Fruit fly (Drosophila melanogaster) whole organism, embryonic: Measurements from ENCODE around the gene CG2187.

ENCODE experiments used
- CG10267 ChIP-seq: fragments of 200-800 bp; sonication (Bioruptor generic); optimal IDR thresholded peaks from 2 replicates; lab custom pipeline; 2018; ENCODE audit warnings: missing biosample characterization, mild to moderate bottlenecking, missing genetic modification characterization, moderate library complexity
- CG11398 ChIP-seq: fragments of 200-800 bp; sonication (Bioruptor generic); optimal IDR thresholded peaks from 2 replicates; lab custom pipeline; 2016; ENCODE audit warnings: missing biosample characterization, missing genetic modification characterization
- CG11695 ChIP-seq: fragments of 200-800 bp; sonication (Bioruptor generic); IDR thresholded peaks from 3 replicates; pipeline ENCODE4 v1.3.6; 2022; ENCODE audit warnings: missing biosample characterization, missing genetic modification characterization
- CG12744 ChIP-seq: fragments of 200-800 bp; sonication (Bioruptor generic); optimal IDR thresholded peaks from 2 replicates; lab custom pipeline; 2016; ENCODE audit warnings: missing biosample characterization, missing genetic modification characterization
- CG14014 ChIP-seq: fragments of 200-800 bp; sonication (Bioruptor generic); IDR thresholded peaks from 2 replicates; pipeline ENCODE4 v1.3.6; 2022; ENCODE audit warnings: missing biosample characterization, missing genetic modification characterization
- CG15269 ChIP-seq: fragments of 200-800 bp; sonication (Bioruptor generic); optimal IDR thresholded peaks from 2 replicates; lab custom pipeline; 2018; ENCODE audit warnings: missing biosample characterization, mild to moderate bottlenecking, missing genetic modification characterization, moderate library complexity
- CG17186 ChIP-seq: fragments of 200-800 bp; sonication (Bioruptor generic); optimal IDR thresholded peaks from 3 replicates; lab custom pipeline; 2017; ENCODE audit warnings: missing biosample characterization, missing genetic modification reagents, missing genetic modification characterization
- CG17361 ChIP-seq: fragments of 200-800 bp; sonication (Bioruptor generic); IDR thresholded peaks from 3 replicates; pipeline ENCODE4 v1.3.6; 2022; ENCODE audit warnings: missing biosample characterization, missing genetic modification characterization
- CG17829 ChIP-seq: fragments of 200-800 bp; optimal IDR thresholded peaks from 2 replicates; lab custom pipeline; 2019; ENCODE audit warnings: missing biosample characterization, mild to moderate bottlenecking, missing genetic modification characterization, moderate library complexity
- CG2116 ChIP-seq: fragments of 200-800 bp; sonication (Bioruptor generic); optimal IDR thresholded peaks from 3 replicates; lab custom pipeline; 2018; ENCODE audit warnings: missing biosample characterization, mild to moderate bottlenecking, missing genetic modification characterization
- CG2712 ChIP-seq: fragments of 200-800 bp; optimal IDR thresholded peaks from 3 replicates; lab custom pipeline; 2019; ENCODE audit warnings: missing biosample characterization, mild to moderate bottlenecking, missing genetic modification characterization, moderate library complexity
- CG30431 ChIP-seq: fragments of 200-800 bp; sonication (Bioruptor generic); optimal IDR thresholded peaks from 2 replicates; lab custom pipeline; 2017; ENCODE audit warnings: missing biosample characterization, missing genetic modification characterization
- CG3163 ChIP-seq: fragments of 200-800 bp; sonication (Bioruptor generic); optimal IDR thresholded peaks from 3 replicates; lab custom pipeline; 2016; ENCODE audit warnings: missing biosample characterization, missing genetic modification characterization
- CG33213 ChIP-seq: fragments of 200-800 bp; sonication (Bioruptor generic); optimal IDR thresholded peaks from 3 replicates; lab custom pipeline; 2016; ENCODE audit warnings: missing biosample characterization, missing genetic modification characterization
- CG3995 ChIP-seq: fragments of 200-800 bp; sonication (Bioruptor generic); optimal IDR thresholded peaks from 3 replicates; lab custom pipeline; 2016; ENCODE audit warnings: missing biosample characterization, missing genetic modification characterization
- CG4282 ChIP-seq: fragments of 200-800 bp; sonication (Bioruptor generic); optimal IDR thresholded peaks from 2 replicates; lab custom pipeline; 2016; ENCODE audit warnings: missing biosample characterization, missing genetic modification characterization
- CG5180 ChIP-seq: fragments of 200-800 bp; sonication (Bioruptor generic); optimal IDR thresholded peaks from 3 replicates; lab custom pipeline; 2017; ENCODE audit warnings: missing biosample characterization, missing genetic modification characterization, mild to moderate bottlenecking, moderate library complexity, missing genetic modification reagents
- CG6654 ChIP-seq: fragments of 200-800 bp; sonication (Bioruptor generic); optimal IDR thresholded peaks from 2 replicates; lab custom pipeline; 2017; ENCODE audit warnings: missing biosample characterization, mild to moderate bottlenecking, missing genetic modification characterization
- CG7963 ChIP-seq: fragments of 200-800 bp; sonication (Bioruptor generic); IDR thresholded peaks from 3 replicates; pipeline ENCODE4 v1.3.6; 2022; ENCODE audit warnings: missing biosample characterization, missing genetic modification characterization; ENCODE audit not compliant: partially characterized antibody
- CG9437 ChIP-seq: fragments of 200-800 bp; sonication (Bioruptor generic); optimal IDR thresholded peaks from 2 replicates; lab custom pipeline; 2018; ENCODE audit warnings: missing biosample characterization, mild to moderate bottlenecking, missing genetic modification characterization
- Deaf1 ChIP-seq: fragments of 200-800 bp; optimal IDR thresholded peaks from 3 replicates; lab custom pipeline; 2019; ENCODE audit warnings: missing biosample characterization, mild to moderate bottlenecking, missing genetic modification characterization, moderate library complexity
- E2f2 ChIP-seq: fragments of 200-800 bp; sonication (Bioruptor generic); IDR thresholded peaks from 2 replicates; pipeline ENCODE4 v1.3.6; 2022; ENCODE audit warnings: missing biosample characterization, missing genetic modification characterization
- Max ChIP-seq: fragments of 200-800 bp; sonication (Bioruptor generic); optimal IDR thresholded peaks from 2 replicates; lab custom pipeline; 2016; ENCODE audit warnings: missing biosample characterization, mild to moderate bottlenecking, missing genetic modification characterization
- Myb ChIP-seq: fragments of 200-800 bp; sonication (Bioruptor generic); optimal IDR thresholded peaks from 2 replicates; lab custom pipeline; 2016; ENCODE audit warnings: missing biosample characterization, missing genetic modification characterization
- Opbp ChIP-seq: fragments of 200-800 bp; sonication (Bioruptor generic); IDR thresholded peaks from 3 replicates; pipeline ENCODE4 v1.3.6; 2022; ENCODE audit warnings: missing biosample characterization, missing genetic modification characterization; ENCODE audit not compliant: partially characterized antibody
- Sin3A ChIP-seq: fragments of >200 bp; optimal IDR thresholded peaks from 2 replicates; lab custom pipeline; 2018
- Taf1 ChIP-seq: fragments of 200-800 bp; sonication (Bioruptor generic); IDR thresholded peaks from 2 replicates; pipeline ENCODE4 v1.3.6; 2022; ENCODE audit warnings: missing biosample characterization, missing genetic modification characterization
- YL-1 ChIP-seq: fragments of 200-800 bp; sonication (Bioruptor generic); optimal IDR thresholded peaks from 3 replicates; lab custom pipeline; 2017; ENCODE audit warnings: missing biosample characterization, mild to moderate bottlenecking, missing genetic modification characterization
- bigmax ChIP-seq: fragments of 200-800 bp; sonication (Bioruptor generic); optimal IDR thresholded peaks from 2 replicates; lab custom pipeline; 2018; ENCODE audit warnings: missing biosample characterization, mild to moderate bottlenecking, missing genetic modification characterization
- crp ChIP-seq, 2 experiments: fragments of 200-800 bp; sonication (Bioruptor generic); optimal IDR thresholded peaks; 2 replicates in 1 of 2; 3 replicates in 1 of 2; lab custom pipeline; 2017; ENCODE audit warnings: missing biosample characterization in 2 of 2, missing genetic modification characterization in 2 of 2, mild to moderate bottlenecking in 1 of 2, moderate library complexity in 1 of 2
- cwo ChIP-seq: fragments of 200-800 bp; sonication (Bioruptor generic); optimal IDR thresholded peaks from 3 replicates; lab custom pipeline; 2017; ENCODE audit warnings: missing biosample characterization, missing genetic modification characterization, mild to moderate bottlenecking, moderate library complexity, missing genetic modification reagents
- dm ChIP-seq: fragments of 200-800 bp; sonication (Bioruptor generic); optimal IDR thresholded peaks from 3 replicates; lab custom pipeline; 2016; ENCODE audit warnings: missing biosample characterization, missing genetic modification characterization
- dysf ChIP-seq: fragments of 200-800 bp; sonication (Bioruptor generic); IDR thresholded peaks from 3 replicates; pipeline ENCODE4 v1.3.6; 2022; ENCODE audit warnings: missing biosample characterization, missing genetic modification characterization
- en ChIP-seq: fragments of 200-800 bp; sonication (Bioruptor generic); optimal IDR thresholded peaks from 2 replicates; lab custom pipeline; 2016; ENCODE audit warnings: missing biosample characterization, missing genetic modification characterization
- exex ChIP-seq: fragments of 200-800 bp; sonication (Bioruptor generic); optimal IDR thresholded peaks from 4 replicates; lab custom pipeline; 2018; ENCODE audit warnings: missing biosample characterization, mild to moderate bottlenecking, missing genetic modification characterization, moderate library complexity
- ftz-f1 ChIP-seq: fragments of 200-800 bp; sonication (Bioruptor generic); optimal IDR thresholded peaks from 2 replicates; lab custom pipeline; 2016; ENCODE audit warnings: missing biosample characterization, missing genetic modification characterization
- fu2 ChIP-seq: fragments of 200-800 bp; sonication (Bioruptor generic); optimal IDR thresholded peaks from 2 replicates; lab custom pipeline; 2016; ENCODE audit warnings: missing biosample characterization, missing genetic modification characterization
- gcm2 ChIP-seq: fragments of 200-800 bp; sonication (Bioruptor generic); optimal IDR thresholded peaks from 2 replicates; lab custom pipeline; 2016; ENCODE audit warnings: missing biosample characterization, missing genetic modification characterization
- grau ChIP-seq: fragments of 200-800 bp; optimal IDR thresholded peaks from 3 replicates; lab custom pipeline; 2019; ENCODE audit warnings: missing biosample characterization, mild to moderate bottlenecking, missing genetic modification characterization, moderate library complexity
- ham ChIP-seq: fragments of 200-800 bp; sonication (Bioruptor generic); IDR thresholded peaks from 2 replicates; pipeline ENCODE4 v1.3.6; 2022; ENCODE audit warnings: missing biosample characterization, missing genetic modification characterization
- hb ChIP-seq: fragments of 200-800 bp; sonication (Bioruptor generic); IDR thresholded peaks from 3 replicates; pipeline ENCODE4 v1.3.6; 2022; ENCODE audit warnings: missing biosample characterization, missing genetic modification characterization; ENCODE audit not compliant: partially characterized antibody
- hbn ChIP-seq: fragments of 200-800 bp; sonication (Bioruptor generic); IDR thresholded peaks from 2 replicates; pipeline ENCODE4 v1.3.6; 2022; ENCODE audit warnings: missing biosample characterization, missing genetic modification characterization; ENCODE audit not compliant: partially characterized antibody
- nerfin-2 ChIP-seq: fragments of 200-800 bp; sonication (Bioruptor generic); IDR thresholded peaks from 2 replicates; pipeline ENCODE4 v1.3.6; 2022; ENCODE audit warnings: missing biosample characterization, missing genetic modification characterization; ENCODE audit not compliant: partially characterized antibody
- nom ChIP-seq: fragments of 200-800 bp; sonication (Bioruptor generic); optimal IDR thresholded peaks from 2 replicates; lab custom pipeline; 2017; ENCODE audit warnings: missing biosample characterization, missing genetic modification characterization, mild to moderate bottlenecking, moderate library complexity, missing genetic modification reagents
- oc ChIP-seq: fragments of 200-800 bp; sonication (Bioruptor generic); optimal IDR thresholded peaks from 2 replicates; lab custom pipeline; 2018; ENCODE audit warnings: missing biosample characterization, mild to moderate bottlenecking, missing genetic modification characterization, moderate library complexity
- scrt ChIP-seq: fragments of 200-800 bp; sonication (Bioruptor generic); optimal IDR thresholded peaks from 2 replicates; lab custom pipeline; 2018; ENCODE audit warnings: missing biosample characterization, mild to moderate bottlenecking, missing genetic modification characterization, moderate library complexity
- sens ChIP-seq: fragments of 200-800 bp; sonication (Bioruptor generic); peaks from one replicate; lab custom pipeline; 2016; ENCODE audit warnings: missing biosample characterization, missing genetic modification characterization
- sens-2 ChIP-seq: fragments of 200-800 bp; sonication (Bioruptor generic); IDR thresholded peaks from 2 replicates; pipeline ENCODE4 v1.3.6; 2022; ENCODE audit warnings: missing biosample characterization, missing genetic modification characterization
- stwl ChIP-seq: fragments of 200-800 bp; sonication (Bioruptor generic); optimal IDR thresholded peaks from 3 replicates; lab custom pipeline; 2018; ENCODE audit warnings: missing biosample characterization, mild to moderate bottlenecking, missing genetic modification characterization, moderate library complexity
- sug ChIP-seq: fragments of 200-800 bp; optimal IDR thresholded peaks from 2 replicates; lab custom pipeline; 2019; ENCODE audit warnings: missing biosample characterization, mild to moderate bottlenecking, missing genetic modification characterization, moderate library complexity
- tna ChIP-seq: fragments of 200-800 bp; sonication (Bioruptor generic); IDR thresholded peaks from 2 replicates; pipeline ENCODE4 v1.3.6; 2022; ENCODE audit warnings: missing biosample characterization, missing genetic modification characterization; ENCODE audit not compliant: partially characterized antibody

Gene CG2187

dm6 chr3R:31745629-31746081, 12.8 kb downstream of the CG2187 start, which contains the start of gene awd (continued):
- TF ChIP-seq en (GFP tag; lab: Kevin White, UChicago): no peak
- no peak for TF ChIP-seq ham (GFP tag; lab: Robert Waterston, UW)
- TF ChIP-seq CG17361 (GFP tag; lab: Robert Waterston, UW): no peak
- TF ChIP-seq bigmax: peak; percentile 95
- peak; percentile 64 for TF ChIP-seq ftz-f1 (GFP tag; lab: Kevin White, UChicago)
- peak; percentile 48 for TF ChIP-seq Myb (GFP tag; lab: Kevin White, UChicago)
- TF ChIP-seq tna (GFP tag; lab: Robert Waterston, UW): peak; percentile 15; the same call in 1 of the 2 replicates
- peak; percentile 37 for TF ChIP-seq CG2116 (GFP tag; lab: Kevin White, UChicago)
- TF ChIP-seq CG10267 (tag; lab: Kevin White, UChicago): peak; percentile 30
- peak; percentile 76 for TF ChIP-seq sug
- no peak for TF ChIP-seq CG17829 (tag; lab: Kevin White, UChicago)
- TF ChIP-seq CG15269: no peak
- 0 out of 2 replicates have a peak, but pooled peaks have one; percentile 18 for TF ChIP-seq hbn
- TF ChIP-seq Deaf1 (tag; lab: Kevin White, UChicago): peak; percentile 15
- peak; percentile 5 for TF ChIP-seq CG33213 (GFP tag; lab: Kevin White, UChicago)
- peak; percentile 91 for TF ChIP-seq dm (GFP tag; lab: Kevin White, UChicago)
- TF ChIP-seq CG3995 (GFP tag; lab: Kevin White, UChicago): peak; percentile 27
- no peak for TF ChIP-seq CG11695 (GFP tag; lab: Robert Waterston, UW)
- no peak for TF ChIP-seq fu2 (GFP tag; lab: Kevin White, UChicago)
- no peak for TF ChIP-seq sens-2 (GFP tag; lab: Robert Waterston, UW)
- TF ChIP-seq CG6654: no peak
- TF ChIP-seq sens (GFP tag; lab: Kevin White, UChicago): peak; percentile 33
- TF ChIP-seq CG7963: no peak
- TF ChIP-seq scrt (GFP tag; lab: Kevin White, UChicago): peak; percentile 16
- TF ChIP-seq crp (GFP tag; optimal IDR thresholded peaks at IDR 0.05; lab: Kevin White, UChicago): peak in 1 of 2 experiments; percentile 28
- TF ChIP-seq Sin3A: peak; percentile 20
- TF ChIP-seq Max (GFP tag; lab: Kevin White, UChicago): peak; percentile 48
- no peak for TF ChIP-seq cwo
- no peak for TF ChIP-seq oc (tag; lab: Kevin White, UChicago)
- no peak for TF ChIP-seq CG11398 (GFP tag; lab: Kevin White, UChicago)
- no peak for TF ChIP-seq CG9437 (GFP tag; lab: Kevin White, UChicago)
- TF ChIP-seq YL-1 (GFP tag; lab: Kevin White, UChicago): peak; percentile 59
- TF ChIP-seq dysf (GFP tag; lab: Robert Waterston, UW): no peak
- no peak for TF ChIP-seq gcm2 (GFP tag; lab: Kevin White, UChicago)
- peak; percentile 11 for TF ChIP-seq grau (tag; lab: Kevin White, UChicago)
- TF ChIP-seq Opbp: peak; percentile 19; the same call in 1 of the 3 replicates
- peak; percentile 60 for TF ChIP-seq CG17186 (GFP tag; lab: Kevin White, UChicago)
- peak; percentile 68 for TF ChIP-seq nom (GFP tag; lab: Kevin White, UChicago)
- TF ChIP-seq CG4282: peak; percentile 35
- peak; percentile 5 for TF ChIP-seq CG3163
- TF ChIP-seq Taf1: no peak
- TF ChIP-seq CG30431 (GFP tag; lab: Kevin White, UChicago): no peak
- peak; percentile 25 for TF ChIP-seq exex
- TF ChIP-seq CG12744 (GFP tag; lab: Kevin White, UChicago): no peak
- TF ChIP-seq CG2712: peak; percentile 12
- TF ChIP-seq E2f2 (GFP tag; lab: Robert Waterston, UW): peak; percentile 74
- TF ChIP-seq stwl (tag; lab: Kevin White, UChicago): peak; percentile 50
- no peak for TF ChIP-seq nerfin-2 (GFP tag; lab: Robert Waterston, UW)
- no peak for TF ChIP-seq CG14014 (GFP tag; lab: Robert Waterston, UW)
- no peak for TF ChIP-seq CG5180 (GFP tag; lab: Kevin White, UChicago)
- no peak for TF ChIP-seq hb (GFP tag; lab: Robert Waterston, UW)
